Fruit fly (Drosophila melanogaster): ENCODE data around the gene Wnt10.
A peak's percentile ranks its signal among the peaks of the same experiment; 100 is the strongest.

The Wnt10 gene

DNA sequence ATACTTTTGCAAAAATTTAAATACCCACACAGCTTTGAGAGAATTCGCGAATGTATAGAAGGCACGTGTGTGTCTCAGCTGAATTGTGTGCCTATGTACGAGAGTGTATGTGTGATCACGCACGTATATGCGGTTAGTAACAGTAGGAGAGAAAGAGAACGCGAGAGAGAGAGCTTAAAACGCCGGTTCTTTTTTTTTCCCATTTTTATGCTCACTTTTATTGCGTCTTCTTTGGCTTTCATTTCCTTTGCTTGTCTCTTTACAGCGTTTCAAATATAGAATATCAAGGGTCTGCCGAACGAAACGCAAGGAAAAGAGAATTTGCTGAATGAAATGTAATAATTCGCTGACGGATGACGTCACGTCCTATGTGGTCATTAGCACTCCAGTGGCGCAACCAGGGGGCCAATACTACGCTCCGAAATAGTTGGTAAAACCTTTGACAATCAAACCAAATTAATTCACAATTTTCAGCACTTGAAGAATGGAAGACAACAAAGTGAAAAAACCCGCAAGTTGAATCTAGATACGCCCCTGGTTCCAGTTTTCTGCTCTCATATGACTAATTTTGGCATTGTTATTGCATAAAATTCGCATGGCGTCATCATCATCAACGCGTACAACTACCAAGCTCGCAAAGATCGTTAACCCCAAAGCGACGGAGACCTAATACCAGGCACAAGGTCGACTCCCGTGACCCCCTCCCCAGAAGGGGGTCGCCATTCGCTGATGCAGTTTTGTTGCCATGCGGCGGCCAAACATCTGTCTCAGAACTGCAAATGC, 61.9 kb downstream of the Wnt10 start (continued):
- peak; percentile 77 for TF ChIP-seq CG12155 (GFP tag; optimal IDR thresholded peaks at IDR 0.05)
- TF ChIP-seq grn (GFP tag; optimal IDR thresholded peaks at IDR 0.05): no peak
- TF ChIP-seq CG1024 (GFP tag; IDR thresholded peaks at IDR 0.05): no peak
- TF ChIP-seq tgo (GFP tag; IDR thresholded peaks at IDR 0.05): peak; percentile 55; the same call in 1 of the 3 replicates
- peak; percentile 26 for TF ChIP-seq eyg (GFP tag; optimal IDR thresholded peaks at IDR 0.05)
- TF ChIP-seq CG1603 (tag; optimal IDR thresholded peaks at IDR 0.05): peak; percentile 19
- no peak for TF ChIP-seq jigr1 (GFP tag; IDR thresholded peaks at IDR 0.05)
- TF ChIP-seq CG2712 (tag; optimal IDR thresholded peaks at IDR 0.05): peak; percentile 30
- peak; percentile 70 for TF ChIP-seq Fer3 (tag; optimal IDR thresholded peaks at IDR 0.05)
- TF ChIP-seq CHES-1-like (GFP tag; optimal IDR thresholded peaks at IDR 0.05): peak; percentile 78
- TF ChIP-seq CG10543 (GFP tag; optimal IDR thresholded peaks at IDR 0.05): no peak
- peak; percentile 51 for TF ChIP-seq org-1 (GFP tag; optimal IDR thresholded peaks at IDR 0.05)
- TF ChIP-seq HHEX (GFP tag; optimal IDR thresholded peaks at IDR 0.05): peak; percentile 14
- TF ChIP-seq CG9215 (GFP tag; IDR thresholded peaks at IDR 0.05): peak; percentile 83
- TF ChIP-seq croc (GFP tag; conservative IDR thresholded peaks at IDR 0.05): no peak
- no peak for TF ChIP-seq gcm (GFP tag; optimal IDR thresholded peaks at IDR 0.05)
- peak; percentile 80 for TF ChIP-seq CG16779 (GFP tag; IDR thresholded peaks at IDR 0.05)
- TF ChIP-seq btn (GFP tag; optimal IDR thresholded peaks at IDR 0.05): no peak
- TF ChIP-seq Fer2 (tag; optimal IDR thresholded peaks at IDR 0.05): peak; percentile 6
- TF ChIP-seq Sox102F (GFP tag; optimal IDR thresholded peaks at IDR 0.05): peak; percentile 32
- no peak for TF ChIP-seq hbn (GFP tag; IDR thresholded peaks at IDR 0.05; ENCODE audit: partially characterized antibody)
- peak; percentile 66 for TF ChIP-seq HmgD (GFP tag; optimal IDR thresholded peaks at IDR 0.05)
- peak; percentile 19 for TF ChIP-seq CG12071 (GFP tag; optimal IDR thresholded peaks at IDR 0.05)
- peak; percentile 50; the same call in 1 of the 2 replicates for TF ChIP-seq ham (GFP tag; IDR thresholded peaks at IDR 0.05)
- TF ChIP-seq ase (GFP tag; IDR thresholded peaks at IDR 0.05): 0 out of 3 replicates have a peak, but pooled peaks have one; percentile 8
- TF ChIP-seq hb (GFP tag; IDR thresholded peaks at IDR 0.05; ENCODE audit: partially characterized antibody): no peak
- TF ChIP-seq CG12769 (tag; optimal IDR thresholded peaks at IDR 0.05): peak; percentile 89
- peak; percentile 49 for TF ChIP-seq scrt (GFP tag; optimal IDR thresholded peaks at IDR 0.05)
- no peak for TF ChIP-seq hth (optimal IDR thresholded peaks at IDR 0.05)
- TF ChIP-seq Bdp1 (GFP tag; optimal IDR thresholded peaks at IDR 0.05): no peak
- peak; percentile 8 for TF ChIP-seq CG17385 (GFP tag; optimal IDR thresholded peaks at IDR 0.05)
- no peak for TF ChIP-seq ash1 (GFP tag; optimal IDR thresholded peaks at IDR 0.05)
- peak; percentile 63 for TF ChIP-seq Adf1 (GFP tag; IDR thresholded peaks at IDR 0.05)
- TF ChIP-seq pb (GFP tag; optimal IDR thresholded peaks at IDR 0.05): peak; percentile 55
- TF ChIP-seq H2.0 (GFP tag; IDR thresholded peaks at IDR 0.05): peak; percentile 37; the same call in 1 of the 2 replicates
- TF ChIP-seq bcd (GFP tag; optimal IDR thresholded peaks at IDR 0.05): peak; percentile 64
- peak; percentile 84 for TF ChIP-seq CG11085 (GFP tag; IDR thresholded peaks at IDR 0.05)
- peak; percentile 55; the same call in 1 of the 2 replicates for TF ChIP-seq ranshi (GFP tag; IDR thresholded peaks at IDR 0.05)
- no peak for TF ChIP-seq CG8089 (GFP tag; optimal IDR thresholded peaks at IDR 0.05)
- peak; percentile 69 for TF ChIP-seq Dek (tag; optimal IDR thresholded peaks at IDR 0.05)
- no peak for TF ChIP-seq sc (optimal IDR thresholded peaks at IDR 0.05)
- TF ChIP-seq sc (GFP tag; optimal IDR thresholded peaks at IDR 0.05): no peak
- TF ChIP-seq schlank (tag; optimal IDR thresholded peaks at IDR 0.05): peak; percentile 84
- TF ChIP-seq Atf6 (GFP tag; IDR thresholded peaks at IDR 0.05): peak; percentile 70; the same call in 1 of the 2 replicates
- TF ChIP-seq yki (optimal IDR thresholded peaks at IDR 0.05): no peak
- peak; percentile 73 for TF ChIP-seq CG9727 (GFP tag; optimal IDR thresholded peaks at IDR 0.05)
- peak; percentile 32 for TF ChIP-seq az2 (GFP tag; optimal IDR thresholded peaks at IDR 0.05)
- peak; percentile 45 for TF ChIP-seq unpg (GFP tag; optimal IDR thresholded peaks at IDR 0.05)
- TF ChIP-seq chm (GFP tag; IDR thresholded peaks at IDR 0.05): peak; percentile 60
- peak; percentile 88 for TF ChIP-seq CG11456 (GFP tag; IDR thresholded peaks at IDR 0.05)
